Worm (Caenorhabditis elegans) whole organism, L2 larva: Measurements from ENCODE around the gene C27B7.9.
A peak's percentile ranks its signal among the peaks of the same experiment; 100 is the strongest.

Source experiments
- R02D3.7 ChIP-seq: fragments of 150-350 bp; optimal IDR thresholded peaks from 2 replicates; lab custom pipeline; 2014; ENCODE audit warnings: missing biosample characterization, missing genetic modification characterization
- aly-2 ChIP-seq: fragments of 150-350 bp; optimal IDR thresholded peaks from 2 replicates; lab custom pipeline; 2014; ENCODE audit warnings: missing biosample characterization, missing genetic modification characterization
- ama-1 ChIP-seq: fragments of 150-350 bp; optimal IDR thresholded peaks from 2 replicates; lab custom pipeline; 2018; ENCODE audit warnings: inconsistent platforms
- ceh-82 ChIP-seq: fragments of 150-350 bp; optimal IDR thresholded peaks from 2 replicates; lab custom pipeline; 2014; ENCODE audit warnings: missing biosample characterization, missing genetic modification characterization
- dmd-4 ChIP-seq: sonication (generic microtip); optimal IDR thresholded peaks from 2 replicates; lab custom pipeline; 2017; ENCODE audit warnings: missing biosample characterization, missing genetic modification characterization
- fos-1 ChIP-seq: fragments of 150-350 bp; optimal IDR thresholded peaks from 2 replicates; lab custom pipeline; 2014; ENCODE audit warnings: missing biosample characterization, missing genetic modification characterization
- lin-11 ChIP-seq: fragments of 150-350 bp; sonication (generic microtip); optimal IDR thresholded peaks from 2 replicates; lab custom pipeline; 2014; ENCODE audit warnings: missing biosample characterization, missing genetic modification characterization, inconsistent platforms, mixed read lengths
- lin-13 ChIP-seq: fragments of 150-350 bp; optimal IDR thresholded peaks from 2 replicates; lab custom pipeline; 2014; ENCODE audit warnings: missing biosample characterization, missing genetic modification reagents, missing genetic modification characterization
- lsy-2 ChIP-seq, 2 experiments: fragments of 150-350 bp in 1 of 2; sonication (generic microtip) in 1 of 2; optimal IDR thresholded peaks; 2 replicates each; lab custom pipeline; 2014 to 2017; ENCODE audit warnings: missing biosample characterization in 2 of 2, missing genetic modification characterization in 2 of 2
- nhr-11 ChIP-seq: fragments of 150-350 bp; optimal IDR thresholded peaks from 2 replicates; lab custom pipeline; 2014; ENCODE audit warnings: missing biosample characterization, missing genetic modification characterization
- nhr-6 ChIP-seq: fragments of 150-350 bp; optimal IDR thresholded peaks from 2 replicates; lab custom pipeline; 2014; ENCODE audit warnings: missing biosample characterization, missing genetic modification characterization
- unc-39 ChIP-seq: fragments of 150-350 bp; optimal IDR thresholded peaks from 2 replicates; lab custom pipeline; 2014; ENCODE audit warnings: missing biosample characterization, missing genetic modification characterization
- ztf-4 ChIP-seq: fragments of 150-350 bp; optimal IDR thresholded peaks from 2 replicates; lab custom pipeline; 2014; ENCODE audit warnings: missing biosample characterization, missing genetic modification characterization

DNA sequence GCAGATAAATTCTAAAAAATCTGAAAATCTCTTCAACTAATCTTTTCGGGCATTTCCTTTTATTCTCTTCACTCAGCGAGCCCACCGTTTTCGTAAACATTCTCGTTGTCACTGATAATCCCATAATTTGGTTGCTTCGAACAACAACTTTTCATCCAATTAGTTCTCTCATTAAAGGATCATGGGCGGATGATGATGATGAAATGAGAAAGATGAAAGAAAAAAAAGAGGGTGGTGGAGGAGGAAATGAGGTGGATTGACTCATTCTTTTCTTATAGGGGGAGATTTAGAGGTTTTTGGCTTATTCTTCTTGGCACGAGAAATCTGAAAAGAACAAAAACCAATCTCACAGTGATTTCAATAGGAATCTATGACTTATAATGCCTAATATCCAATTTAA is 5.3 kb upstream of the C27B7.9 start:
- TF ChIP-seq nhr-6 (no peak), R02D3.7 (no peak), unc-39 (no peak), ceh-82 (tag; lab: Kevin White, UChicago) (no peak), lsy-2 (tag; optimal IDR thresholded peaks at IDR 0.05; lab: Kevin White, UChicago) (no peak), ama-1 (lab: Kevin White, UChicago) (no peak), lin-11 (tag; lab: Kevin White, UChicago) (no peak), aly-2 (tag; lab: Kevin White, UChicago) (no peak), lin-13 (GFP tag; lab: Kevin White, UChicago) (no peak), ztf-4 (tag; lab: Kevin White, UChicago) (no peak), dmd-4 (tag; lab: Kevin White, UChicago) (no peak), nhr-11 (no peak), fos-1 (tag; lab: Kevin White, UChicago) (peak; percentile 14)
